Worm (Caenorhabditis elegans): ENCODE data around the gene C12D12.3.

Gene C12D12.3

DNA sequence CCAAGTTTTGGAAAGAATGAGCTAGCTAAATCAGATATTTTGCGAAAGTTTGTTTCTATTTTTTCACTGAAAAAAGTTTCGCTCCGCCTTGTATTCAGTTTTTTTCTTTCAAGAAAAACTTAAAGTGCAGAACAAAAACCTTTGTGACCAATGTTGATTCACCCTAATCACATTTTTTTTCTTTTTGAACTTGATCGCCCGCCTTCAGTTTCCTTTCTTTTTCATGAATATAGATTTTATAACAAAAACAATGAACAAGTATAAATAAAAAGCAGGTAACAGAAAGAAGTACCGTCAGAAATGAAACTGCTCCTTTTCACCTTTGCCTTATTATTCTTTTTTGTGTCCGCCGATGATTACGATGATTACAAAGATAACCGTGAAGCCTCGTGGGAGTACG, 45.6 kb upstream of the C12D12.3 start, which contains the start of gene ZK813.2:
ZK813.2 (plus strand) TSS at position 301 of the 400 bp plus-strand sequence.
- no peak for TF ChIP-seq K11D2.4 (GFP tag; IDR thresholded peaks at IDR 0.05)
- TF ChIP-seq athp-1 (tag; optimal IDR thresholded peaks at IDR 0.05): no peak
- TF ChIP-seq lin-26 (GFP tag; IDR thresholded peaks at IDR 0.05): no peak
- TF ChIP-seq lin-54 (GFP tag; optimal IDR thresholded peaks at IDR 0.05): no peak
- no peak for TF ChIP-seq ZK185.1 (tag; optimal IDR thresholded peaks at IDR 0.05; ENCODE audit: poor library complexity, severe bottlenecking)
- no peak for TF ChIP-seq C06A6.2 (GFP tag; conservative IDR thresholded peaks at IDR 0.05)
- no peak for TF ChIP-seq sptf-2 (GFP tag; optimal IDR thresholded peaks at IDR 0.05)
- TF ChIP-seq B0261.1 (tag; optimal IDR thresholded peaks at IDR 0.05): no peak
- TF ChIP-seq hrde-1 (tag; optimal IDR thresholded peaks at IDR 0.05; ENCODE audit: borderline replicate concordance): no peak
- no peak for TF ChIP-seq let-526 (GFP tag; IDR thresholded peaks at IDR 0.05)
- no peak for TF ChIP-seq tlf-1 (GFP tag; optimal IDR thresholded peaks at IDR 0.05)
- no peak for TF ChIP-seq hlh-12 (tag; optimal IDR thresholded peaks at IDR 0.05)
- no peak for TF ChIP-seq ztf-26 (tag; optimal IDR thresholded peaks at IDR 0.05)
- no peak for TF ChIP-seq bed-2 (GFP tag; IDR thresholded peaks at IDR 0.05)
- no peak for TF ChIP-seq Y67H2A.10 (GFP tag; conservative IDR thresholded peaks at IDR 0.05)
- TF ChIP-seq pha-4 (tag; optimal IDR thresholded peaks at IDR 0.05): no peak
- TF ChIP-seq F49E8.2 (tag; optimal IDR thresholded peaks at IDR 0.05; ENCODE audit: insufficient read depth): no peak
- no peak for TF ChIP-seq pbrm-1 (GFP tag; IDR thresholded peaks at IDR 0.05)
- no peak for TF ChIP-seq ztf-18 (tag; optimal IDR thresholded peaks at IDR 0.05)
- TF ChIP-seq hmg-1.2 (GFP tag; IDR thresholded peaks at IDR 0.05): no peak

- TF ChIP-seq tbx-9 (tag; optimal IDR thresholded peaks at IDR 0.05; ENCODE audit: borderline replicate concordance) (no peak), nfyb-1 (GFP tag; IDR thresholded peaks at IDR 0.05) (no peak), let-607 (tag; optimal IDR thresholded peaks at IDR 0.05) (no peak), snpc-4 (GFP tag; optimal IDR thresholded peaks at IDR 0.05) (no peak), snpc-4 (tag; optimal IDR thresholded peaks at IDR 0.05) (no peak), madf-8 (GFP tag; conservative IDR thresholded peaks at IDR 0.05) (no peak), nhr-90 (tag; optimal IDR thresholded peaks at IDR 0.05) (no peak), F57A8.1 (GFP tag; optimal IDR thresholded peaks at IDR 0.05) (no peak), hlh-26 (GFP tag; conservative IDR thresholded peaks at IDR 0.05) (no peak), attf-5 (GFP tag; optimal IDR thresholded peaks at IDR 0.05) (no peak), Y53G8AR.9 (GFP tag; conservative IDR thresholded peaks at IDR 0.05) (no peak), hmg-1.2 (GFP tag; IDR thresholded peaks at IDR 0.05) (no peak), K11D2.4 (GFP tag; IDR thresholded peaks at IDR 0.05) (no peak), lsy-27 (tag; optimal IDR thresholded peaks at IDR 0.05; ENCODE audit: borderline replicate concordance, insufficient read depth) (no peak), ccch-3 (GFP tag; optimal IDR thresholded peaks at IDR 0.05) (no peak), cebp-2 (GFP tag; IDR thresholded peaks at IDR 0.05) (no peak)
Observed at ce11 chrX:3444514-3444913, 44.6 kb upstream of the C12D12.3 start, which contains the start of gene ZK813.7. TSS of gene ZK813.7 (plus strand) at chrX:3444814.

DNA sequence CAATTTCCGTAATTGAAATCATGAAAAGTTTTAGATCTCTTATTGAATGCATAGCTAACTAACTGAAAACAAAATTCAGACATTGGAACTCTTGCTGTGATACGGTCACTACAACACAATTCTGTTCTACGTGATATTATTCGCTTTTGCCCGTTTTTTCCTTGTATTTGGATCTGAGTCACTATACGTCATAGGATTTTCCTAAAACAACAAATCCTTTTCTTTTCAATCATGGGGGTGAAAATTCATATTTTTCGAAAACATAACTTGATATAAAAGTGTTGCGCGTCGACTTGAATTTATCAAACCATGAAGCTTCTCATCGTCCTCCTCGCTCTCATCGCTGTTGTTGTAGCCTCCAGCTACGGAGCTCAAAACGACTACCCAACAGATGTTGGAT, 43.1 kb upstream of the C12D12.3 start, which contains the start of gene ZK813.1:
ZK813.1 (plus strand) TSS at position 301 of the 400 bp plus-strand sequence.
- TF ChIP-seq lir-1 (GFP tag; conservative IDR thresholded peaks at IDR 0.05): no peak
- TF ChIP-seq F39B2.1 (GFP tag; IDR thresholded peaks at IDR 0.05): no peak
- TF ChIP-seq lin-26 (GFP tag; IDR thresholded peaks at IDR 0.05): no peak
- no peak for TF ChIP-seq attf-3 (GFP tag; conservative IDR thresholded peaks at IDR 0.05)
- no peak for TF ChIP-seq snpc-3.4 (tag; optimal IDR thresholded peaks at IDR 0.05)
- no peak for TF ChIP-seq zfh-2 (GFP tag; conservative IDR thresholded peaks at IDR 0.05)
- no peak for TF ChIP-seq egrh-3 (GFP tag; IDR thresholded peaks at IDR 0.05)
- no peak for TF ChIP-seq lsy-27 (tag; optimal IDR thresholded peaks at IDR 0.05; ENCODE audit: borderline replicate concordance, insufficient read depth)
- TF ChIP-seq gei-17 (GFP tag; optimal IDR thresholded peaks at IDR 0.05): no peak
- no peak for TF ChIP-seq ets-4 (GFP tag; optimal IDR thresholded peaks at IDR 0.05)
- TF ChIP-seq ztf-6 (GFP tag; IDR thresholded peaks at IDR 0.05): no peak
- no peak for TF ChIP-seq aptf-2 (GFP tag; conservative IDR thresholded peaks at IDR 0.05)
- no peak for TF ChIP-seq mel-28 (tag; optimal IDR thresholded peaks at IDR 0.05; ENCODE audit: borderline replicate concordance)
- TF ChIP-seq Y53G8AR.9 (GFP tag; conservative IDR thresholded peaks at IDR 0.05): no peak

Data from whole organism, young adult.